Worm (Caenorhabditis elegans) whole organism, L3 larva: ENCODE data around the gene F54F7.2.

ENCODE experiments used
- R02D3.7 ChIP-seq: fragments of 150-350 bp; optimal IDR thresholded peaks from 2 replicates; lab custom pipeline; 2014; ENCODE audit warnings: missing biosample characterization, missing genetic modification characterization
- ZK546.5 ChIP-seq: sonication (generic microtip); optimal IDR thresholded peaks from 2 replicates; lab custom pipeline; 2017; ENCODE audit warnings: missing biosample characterization, missing genetic modification characterization
- aly-2 ChIP-seq: fragments of 150-350 bp; optimal IDR thresholded peaks from 2 replicates; lab custom pipeline; 2014; ENCODE audit warnings: missing biosample characterization, missing genetic modification characterization
- ceh-16 ChIP-seq: sonication (generic microtip); optimal IDR thresholded peaks from 2 replicates; lab custom pipeline; 2017; ENCODE audit warnings: missing biosample characterization, missing genetic modification characterization
- ceh-82 ChIP-seq: fragments of 150-350 bp; optimal IDR thresholded peaks from 2 replicates; lab custom pipeline; 2014; ENCODE audit warnings: missing biosample characterization, missing genetic modification characterization
- egl-27 ChIP-seq: sonication (generic microtip); optimal IDR thresholded peaks from 4 replicates; lab custom pipeline; 2017; ENCODE audit warnings: missing biosample characterization, missing genetic modification reagents, missing genetic modification characterization
- egl-5 ChIP-seq: fragments of 150-350 bp; optimal IDR thresholded peaks from 2 replicates; lab custom pipeline; 2017; ENCODE audit warnings: missing biosample characterization, missing genetic modification reagents, missing genetic modification characterization, inconsistent platforms
- elt-1 ChIP-seq: fragments of 150-350 bp; optimal IDR thresholded peaks from 2 replicates; lab custom pipeline; 2014; ENCODE audit warnings: missing biosample characterization, missing genetic modification characterization
- elt-3 ChIP-seq, 3 experiments: fragments of 150-350 bp in 1 of 3; sonication (generic microtip) in 2 of 3; optimal IDR thresholded peaks; 2 replicates in 2 of 3; 4 replicates in 1 of 3; lab custom pipeline; 2014 to 2017; ENCODE audit warnings: missing biosample characterization in 3 of 3, missing genetic modification characterization in 3 of 3
- eor-1 ChIP-seq, 2 experiments: fragments of 150-350 bp; optimal IDR thresholded peaks; 2 replicates each; lab custom pipeline; 2014 to 2018; ENCODE audit warnings: missing biosample characterization in 2 of 2, missing genetic modification characterization in 2 of 2
- fkh-10 ChIP-seq: sonication (generic microtip); optimal IDR thresholded peaks from 2 replicates; lab custom pipeline; 2017; ENCODE audit warnings: missing biosample characterization, missing genetic modification reagents, missing genetic modification characterization
- fos-1 ChIP-seq: fragments of 150-350 bp; optimal IDR thresholded peaks from 2 replicates; lab custom pipeline; 2014; ENCODE audit warnings: missing biosample characterization, missing genetic modification characterization
- hmg-11 ChIP-seq: sonication (generic microtip); optimal IDR thresholded peaks from 2 replicates; lab custom pipeline; 2016; ENCODE audit warnings: missing genetic modification characterization, missing compliant biosample characterization
- jun-1 ChIP-seq: fragments of 150-350 bp; optimal IDR thresholded peaks from 2 replicates; lab custom pipeline; 2014; ENCODE audit warnings: missing biosample characterization, missing genetic modification reagents, missing genetic modification characterization
- lin-39 ChIP-seq: fragments of 150-350 bp; optimal IDR thresholded peaks from 2 replicates; lab custom pipeline; 2018; ENCODE audit warnings: missing biosample characterization, missing genetic modification reagents, missing genetic modification characterization
- lsy-12 ChIP-seq: sonication (generic microtip); optimal IDR thresholded peaks from 2 replicates; lab custom pipeline; 2016; ENCODE audit warnings: mild to moderate bottlenecking, missing genetic modification characterization, missing compliant biosample characterization
- mdl-1 ChIP-seq: fragments of 150-350 bp; optimal IDR thresholded peaks from 2 replicates; lab custom pipeline; 2014; ENCODE audit warnings: missing biosample characterization, missing genetic modification characterization
- mml-1 ChIP-seq: fragments of 150-350 bp; sonication (generic microtip); optimal IDR thresholded peaks from 3 replicates; lab custom pipeline; 2014; ENCODE audit warnings: missing biosample characterization, missing genetic modification characterization
- nhr-11 ChIP-seq: fragments of 150-350 bp; optimal IDR thresholded peaks from 2 replicates; lab custom pipeline; 2014; ENCODE audit warnings: missing biosample characterization, missing genetic modification characterization
- nhr-12 ChIP-seq: fragments of 150-350 bp; optimal IDR thresholded peaks from 2 replicates; lab custom pipeline; 2014; ENCODE audit warnings: missing biosample characterization, missing genetic modification characterization
- nhr-23 ChIP-seq: fragments of 150-350 bp; optimal IDR thresholded peaks from 2 replicates; lab custom pipeline; 2014; ENCODE audit warnings: missing biosample characterization, missing genetic modification reagents, missing genetic modification characterization
- nhr-25 ChIP-seq: sonication (generic microtip); optimal IDR thresholded peaks from 2 replicates; lab custom pipeline; 2017; ENCODE audit warnings: missing biosample characterization, missing genetic modification characterization
- nhr-43 ChIP-seq: sonication (generic microtip); optimal IDR thresholded peaks from 2 replicates; lab custom pipeline; 2016; ENCODE audit warnings: mild to moderate bottlenecking, missing genetic modification characterization, missing compliant biosample characterization; ENCODE audit not compliant: poor library complexity, severe bottlenecking
- nhr-67 ChIP-seq: fragments of 150-350 bp; optimal IDR thresholded peaks from 2 replicates; lab custom pipeline; 2014; ENCODE audit warnings: missing biosample characterization, missing genetic modification characterization
- nhr-77 ChIP-seq: fragments of 150-350 bp; optimal IDR thresholded peaks from 2 replicates; lab custom pipeline; 2014; ENCODE audit warnings: missing biosample characterization, missing genetic modification characterization
- pha-4 ChIP-seq: fragments of 150-350 bp; optimal IDR thresholded peaks from 2 replicates; lab custom pipeline; 2014; ENCODE audit warnings: missing biosample characterization, missing genetic modification reagents, missing genetic modification characterization
- pqm-1 ChIP-seq: fragments of 150-350 bp; optimal IDR thresholded peaks from 2 replicates; lab custom pipeline; 2017; ENCODE audit warnings: missing biosample characterization, missing genetic modification characterization, inconsistent platforms
- skn-1 ChIP-seq: fragments of 150-350 bp; optimal IDR thresholded peaks from 2 replicates; lab custom pipeline; 2014; ENCODE audit warnings: missing biosample characterization, missing genetic modification characterization
- snpc-4 ChIP-seq: fragments of 150-350 bp; optimal IDR thresholded peaks from 2 replicates; lab custom pipeline; 2014; ENCODE audit warnings: missing biosample characterization, missing genetic modification characterization
- tbx-2 ChIP-seq: sonication (generic microtip); optimal IDR thresholded peaks from 2 replicates; lab custom pipeline; 2016; ENCODE audit warnings: mild to moderate bottlenecking, missing genetic modification characterization, missing compliant biosample characterization
- unc-39 ChIP-seq: sonication (generic microtip); optimal IDR thresholded peaks from 4 replicates; lab custom pipeline; 2017; ENCODE audit warnings: missing biosample characterization, missing genetic modification characterization
- unc-62 ChIP-seq: fragments of 150-350 bp; sonication (generic microtip); optimal IDR thresholded peaks from 4 replicates; lab custom pipeline; 2014; ENCODE audit warnings: missing biosample characterization, missing genetic modification reagents, missing genetic modification characterization
- zag-1 ChIP-seq: fragments of 150-350 bp; optimal IDR thresholded peaks from 2 replicates; lab custom pipeline; 2014; ENCODE audit warnings: missing biosample characterization, missing genetic modification characterization

F54F7.2 gene

DNA sequence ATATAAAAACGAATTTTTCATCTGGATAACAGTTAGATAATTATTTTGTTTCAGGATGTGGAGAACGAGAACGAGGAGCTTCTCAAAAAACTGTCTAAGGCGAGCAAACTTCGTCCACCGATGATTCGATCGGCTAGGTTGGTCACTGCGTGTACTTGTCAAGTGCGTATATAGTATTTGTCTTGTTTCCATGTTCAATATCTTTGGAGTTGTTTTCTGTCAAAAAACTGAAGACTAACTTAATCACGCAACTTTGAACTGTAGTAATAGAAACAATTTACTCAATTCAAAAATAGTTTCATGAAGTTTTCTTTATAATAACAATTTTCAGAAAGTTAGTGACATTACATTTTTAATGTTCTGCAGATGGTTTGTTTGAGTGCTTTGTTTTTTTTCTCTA lies 14.8 kb upstream of the F54F7.2 start:
- no peak for TF ChIP-seq mdl-1
- TF ChIP-seq nhr-23 (tag; lab: Kevin White, UChicago): no peak
- TF ChIP-seq eor-1 (tag; optimal IDR thresholded peaks at IDR 0.05; lab: Kevin White, UChicago): no peak
- no peak for TF ChIP-seq hmg-11 (tag; lab: Kevin White, UChicago)
- no peak for TF ChIP-seq snpc-4 (tag; lab: Kevin White, UChicago)
- no peak for TF ChIP-seq egl-5
- no peak for TF ChIP-seq tbx-2
- no peak for TF ChIP-seq ZK546.5 (tag; lab: Kevin White, UChicago)
- TF ChIP-seq nhr-25 (tag; lab: Kevin White, UChicago): no peak
- TF ChIP-seq pha-4: no peak
- no peak for TF ChIP-seq elt-1 (tag; lab: Kevin White, UChicago)
- TF ChIP-seq fkh-10 (GFP tag; lab: Kevin White, UChicago): no peak
- no peak for TF ChIP-seq ceh-16 (tag; lab: Kevin White, UChicago)
- no peak for TF ChIP-seq nhr-12 (tag; lab: Kevin White, UChicago)
- TF ChIP-seq nhr-77 (tag; lab: Kevin White, UChicago): no peak
- no peak for TF ChIP-seq zag-1
- TF ChIP-seq lsy-12 (tag; lab: Kevin White, UChicago): no peak
- TF ChIP-seq mml-1 (tag; lab: Kevin White, UChicago): no peak

DNA sequence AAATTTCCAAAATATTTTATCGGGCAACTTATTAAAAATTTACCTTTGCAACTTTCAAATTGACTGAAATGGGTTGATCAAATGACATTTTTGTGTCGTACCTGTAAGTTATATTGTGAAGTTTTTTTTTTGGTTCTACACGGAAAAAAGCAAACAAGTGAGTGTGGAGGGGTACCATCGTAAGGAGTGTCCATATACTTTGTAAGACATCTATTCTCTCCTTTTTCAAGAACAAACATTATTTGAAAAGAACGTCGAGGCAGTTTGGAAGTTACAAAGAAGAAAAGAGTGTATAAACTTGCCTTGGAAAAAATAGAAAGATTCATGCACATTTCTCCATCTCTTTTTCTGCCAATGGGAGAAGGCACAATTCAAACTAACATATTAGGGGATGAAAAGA lies 6.1 kb upstream of the F54F7.2 start, which contains the start of gene taf-7.1:
TSS of gene taf-7.1 (minus strand) at position 101 of the 400 bp plus-strand sequence.
- no peak for TF ChIP-seq egl-27
- no peak for TF ChIP-seq mdl-1
- TF ChIP-seq lsy-12 (tag; lab: Kevin White, UChicago): no peak
- TF ChIP-seq nhr-25 (tag; lab: Kevin White, UChicago): no peak
- TF ChIP-seq jun-1 (tag; lab: Kevin White, UChicago): no peak
- no peak for TF ChIP-seq zag-1
- no peak for TF ChIP-seq unc-62 (GFP tag; lab: Kevin White, UChicago)
- no peak for TF ChIP-seq ceh-82
- TF ChIP-seq, all 47 proteins: peak for 0

- TF ChIP-seq R02D3.7 (tag; lab: Kevin White, UChicago): no peak
- no peak for TF ChIP-seq snpc-4 (tag; lab: Kevin White, UChicago)
- no peak for TF ChIP-seq egl-27
- no peak for TF ChIP-seq nhr-11
- TF ChIP-seq hmg-11 (tag; lab: Kevin White, UChicago): no peak
- TF ChIP-seq ceh-82: no peak
- no peak for TF ChIP-seq unc-39 (tag; lab: Kevin White, UChicago)
- TF ChIP-seq lin-39 (tag; lab: Kevin White, UChicago): no peak
- TF ChIP-seq tbx-2: no peak
- TF ChIP-seq unc-62 (GFP tag; lab: Kevin White, UChicago): no peak
- TF ChIP-seq, all 47 proteins: peak for 0
Measured at ce11 chrX:11848618-11849017, 5.2 kb downstream of the F54F7.2 start, which contains the start of gene F54F7.9. Gene F54F7.9, minus strand, starts transcription at chrX:11848718.

- TF ChIP-seq tbx-2: no peak
- TF ChIP-seq nhr-12 (tag; lab: Kevin White, UChicago): no peak
- TF ChIP-seq egl-27: no peak
- TF ChIP-seq nhr-67 (tag; lab: Kevin White, UChicago): no peak
- TF ChIP-seq, all 47 proteins: peak for 0
Measured at ce11 chrX:11850082-11850481, 6.6 kb downstream of the F54F7.2 start, which contains the start of gene F54F7.3. Gene F54F7.3, minus strand, starts transcription at chrX:11850182.

- TF ChIP-seq snpc-4 (tag; lab: Kevin White, UChicago) (no peak), fos-1 (tag; lab: Kevin White, UChicago) (no peak), hmg-11 (tag; lab: Kevin White, UChicago) (no peak), fkh-10 (GFP tag; lab: Kevin White, UChicago) (no peak), pqm-1 (tag; lab: Kevin White, UChicago) (no peak), ceh-16 (tag; lab: Kevin White, UChicago) (no peak), lsy-12 (tag; lab: Kevin White, UChicago) (no peak), nhr-25 (tag; lab: Kevin White, UChicago) (no peak), nhr-43 (tag; lab: Kevin White, UChicago) (no peak), nhr-23 (tag; lab: Kevin White, UChicago) (no peak), R02D3.7 (tag; lab: Kevin White, UChicago) (no peak), jun-1 (tag; lab: Kevin White, UChicago) (no peak), zag-1 (no peak), aly-2 (tag; lab: Kevin White, UChicago) (no peak), skn-1 (tag; lab: Kevin White, UChicago) (no peak), elt-3 (tag; optimal IDR thresholded peaks at IDR 0.05; lab: Kevin White, UChicago) (no peak)
Measured at ce11 chrX:11850572-11850971, 7.1 kb downstream of the F54F7.2 start, which contains the start of gene F54F7.14. Gene F54F7.14, plus strand, starts transcription at chrX:11850872.
